Worm (Caenorhabditis elegans): Measurements from ENCODE around the gene pgp-3.

DNA sequence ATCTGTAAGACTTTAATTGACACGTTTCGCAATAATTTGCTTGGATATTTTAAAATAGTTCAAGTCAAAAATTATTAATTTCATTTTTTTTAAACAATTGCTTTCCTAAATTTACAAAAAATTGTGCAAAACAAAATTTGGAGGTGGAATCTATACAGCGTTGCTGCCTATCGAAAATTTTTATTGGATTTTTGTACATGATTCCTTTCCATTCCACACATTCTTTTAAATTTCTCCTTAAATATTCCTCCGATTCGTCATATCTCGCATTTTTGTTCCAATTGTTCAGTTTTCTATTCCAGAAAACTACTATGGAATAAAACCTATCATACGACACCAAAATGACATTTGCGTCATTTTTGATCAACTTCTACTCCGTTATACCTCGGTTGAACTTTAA lies 16.5 kb downstream of the pgp-3 start, which contains the start of gene ttyh-1:
- TF ChIP-seq ceh-82 (tag; optimal IDR thresholded peaks at IDR 0.05) (no peak), lsy-2 (tag; optimal IDR thresholded peaks at IDR 0.05) (no peak), zag-1 (tag; optimal IDR thresholded peaks at IDR 0.05) (no peak), nhr-28 (tag; optimal IDR thresholded peaks at IDR 0.05) (no peak), ztf-4 (tag; optimal IDR thresholded peaks at IDR 0.05) (no peak), unc-130 (tag; optimal IDR thresholded peaks at IDR 0.05) (no peak), ces-1 (GFP tag; optimal IDR thresholded peaks at IDR 0.05) (no peak), nhr-76 (tag; optimal IDR thresholded peaks at IDR 0.05) (no peak), ama-1 (optimal IDR thresholded peaks at IDR 0.05) (no peak)
